Worm (Caenorhabditis elegans): ENCODE data around the gene rab-30.
A peak's percentile ranks its signal among the peaks of the same experiment; 100 is the strongest.

rab-30 gene

ce11 chrIII:10575320-10575719, 14.9 kb downstream of the rab-30 start, which contains the start of gene Y45F3A.4:
TSS of gene Y45F3A.4 (minus strand) at chrIII:10575420.
- TF ChIP-seq daf-12 (tag; optimal IDR thresholded peaks at IDR 0.05): no peak
- TF ChIP-seq tra-1 (GFP tag; IDR thresholded peaks at IDR 0.05): 0 out of 2 replicates have a peak, but pooled peaks have one; percentile 8

ce11 chrIII:10576316-10576715, 15.9 kb downstream of the rab-30 start:
- TF ChIP-seq lin-38 (GFP tag; IDR thresholded peaks at IDR 0.05): 0 out of 2 replicates have a peak, but pooled peaks have one; percentile 24

ce11 chrIII:10577782-10578181, 17.4 kb downstream of the rab-30 start:
- TF ChIP-seq dpl-1 (GFP tag; optimal IDR thresholded peaks at IDR 0.05) (no peak), ztf-7 (tag; optimal IDR thresholded peaks at IDR 0.05) (no peak), dmd-6 (GFP tag; IDR thresholded peaks at IDR 0.05) (no peak), unc-62 (GFP tag; optimal IDR thresholded peaks at IDR 0.05 in 1 of 2) (peak in 1 of 2 experiments; percentile 72), unc-62 (tag; optimal IDR thresholded peaks at IDR 0.05) (no peak), Y48G9A.11 (GFP tag; IDR thresholded peaks at IDR 0.05) (no peak), F49E8.2 (tag; optimal IDR thresholded peaks at IDR 0.05; ENCODE audit: borderline replicate concordance) (no peak), zfp-3 (GFP tag; conservative IDR thresholded peaks at IDR 0.05) (no peak)

- no peak for TF ChIP-seq F44E2.7 (GFP tag; IDR thresholded peaks at IDR 0.05)
- TF ChIP-seq F49E8.2 (tag; optimal IDR thresholded peaks at IDR 0.05; ENCODE audit: borderline replicate concordance): no peak
- no peak for TF ChIP-seq tra-1 (GFP tag; IDR thresholded peaks at IDR 0.05)
- no peak for TF ChIP-seq aly-2 (tag; optimal IDR thresholded peaks at IDR 0.05)
- no peak for TF ChIP-seq madf-9 (GFP tag; conservative IDR thresholded peaks at IDR 0.05)
- no peak for TF ChIP-seq zfp-2 (tag; optimal IDR thresholded peaks at IDR 0.05)
- TF ChIP-seq nhr-48 (tag; optimal IDR thresholded peaks at IDR 0.05): no peak
- no peak for TF ChIP-seq saeg-2 (GFP tag; IDR thresholded peaks at IDR 0.05)
- TF ChIP-seq egl-43 (GFP tag; IDR thresholded peaks at IDR 0.05): no peak
- no peak for TF ChIP-seq Y48G9A.11 (GFP tag; IDR thresholded peaks at IDR 0.05)
- no peak for TF ChIP-seq T20F7.1 (GFP tag; optimal IDR thresholded peaks at IDR 0.05)
- no peak for TF ChIP-seq zip-2 (tag; optimal IDR thresholded peaks at IDR 0.05)
- TF ChIP-seq daf-12 (tag; optimal IDR thresholded peaks at IDR 0.05): no peak
- no peak for TF ChIP-seq lin-1 (GFP tag; IDR thresholded peaks at IDR 0.05)
- TF ChIP-seq Y5F2A.4 (GFP tag; optimal IDR thresholded peaks at IDR 0.05): no peak
- TF ChIP-seq nhr-41 (GFP tag; IDR thresholded peaks at IDR 0.05): no peak
- no peak for TF ChIP-seq daf-19 (GFP tag; conservative IDR thresholded peaks at IDR 0.05)
- TF ChIP-seq pha-4 (GFP tag; IDR thresholded peaks at IDR 0.05): no peak
- TF ChIP-seq pha-4 (tag; optimal IDR thresholded peaks at IDR 0.05): no peak
Measured at ce11 chrIII:10578873-10579272, 18.5 kb downstream of the rab-30 start.

- TF ChIP-seq ztf-7 (tag; optimal IDR thresholded peaks at IDR 0.05) (no peak), aha-1 (tag) (peak; percentile 71), cey-2 (tag; optimal IDR thresholded peaks at IDR 0.05; ENCODE audit: borderline replicate concordance, insufficient read depth) (no peak)
Measured at ce11 chrIII:10580206-10580605, 19.8 kb downstream of the rab-30 start.

- TF ChIP-seq zfp-2 (tag; optimal IDR thresholded peaks at IDR 0.05) (no peak), nhr-77 (tag; optimal IDR thresholded peaks at IDR 0.05) (no peak), gei-8 (GFP tag; optimal IDR thresholded peaks at IDR 0.05) (no peak), daf-12 (tag; optimal IDR thresholded peaks at IDR 0.05) (no peak), zag-1 (tag; optimal IDR thresholded peaks at IDR 0.05) (no peak), dpl-1 (GFP tag; optimal IDR thresholded peaks at IDR 0.05) (no peak), tag-97 (GFP tag; IDR thresholded peaks at IDR 0.05) (no peak), ama-1 (optimal IDR thresholded peaks at IDR 0.05) (no peak), ctbp-1 (GFP tag; IDR thresholded peaks at IDR 0.05) (0 out of 2 replicates have a peak, but pooled peaks have one; percentile 37)
Measured at ce11 chrIII:10583483-10583882, 23.1 kb downstream of the rab-30 start.

Data from whole organism, L4 larva.